ENCODE assay signal across 3 fruit fly cellular contexts in the genomic region with DNA sequence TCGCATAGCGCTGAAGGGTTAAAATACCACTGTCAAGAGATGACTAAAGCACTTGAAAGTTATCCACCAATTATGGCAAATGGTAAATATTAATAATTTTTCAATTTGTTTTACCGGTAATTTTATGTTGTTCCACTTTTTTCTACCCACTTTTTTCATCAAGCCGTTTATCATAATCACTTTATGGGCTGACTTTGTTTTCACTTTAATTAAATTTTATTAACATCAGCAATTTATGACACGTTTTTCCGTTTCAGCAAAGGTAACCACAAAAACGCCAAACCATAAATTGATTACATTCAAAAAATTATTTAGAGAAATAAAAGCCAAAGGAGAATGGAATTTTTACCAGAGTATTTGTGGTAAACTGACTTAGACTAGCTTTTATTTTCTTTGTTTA.
TF ChIP-seq lines count a peak whose summit lies in the region.

No protein-coding gene starts in this region.

- TF ChIP-seq CTCF in whole organism, embryonic (GFP tag; optimal IDR thresholded peaks at IDR 0.05; lab: Kevin White, UChicago), result no peak

TF ChIP-seq in whole organism, adult, 20 proteins besides CTCF, POLR2A, EP300 and RAD21:
- TF ChIP-seq CG1620 (GFP tag; optimal IDR thresholded peaks at IDR 0.05; lab: Kevin White, UChicago) (no peak), tj (GFP tag; optimal IDR thresholded peaks at IDR 0.05; lab: Kevin White, UChicago) (peak; percentile 94), Clk (GFP tag; optimal IDR thresholded peaks at IDR 0.05; lab: Kevin White, UChicago) (no peak), CG7045 (GFP tag; optimal IDR thresholded peaks at IDR 0.05; lab: Kevin White, UChicago) (no peak), ovo (GFP tag; optimal IDR thresholded peaks at IDR 0.05; lab: Kevin White, UChicago) (no peak), kay (GFP tag; lab: Kevin White, UChicago; ENCODE audit: borderline replicate concordance) (peak; percentile 50), CG5204 (GFP tag; optimal IDR thresholded peaks at IDR 0.05; lab: Kevin White, UChicago) (no peak)

TF ChIP-seq in whole organism, embryonic, 481 proteins besides CTCF, POLR2A, EP300 and RAD21:
- TF ChIP-seq eve (GFP tag; optimal IDR thresholded peaks at IDR 0.05; lab: Kevin White, UChicago) (peak in 1 of 2 experiments; percentile 13), Ets65A (GFP tag; lab: Kevin White, UChicago) (peak; percentile 15), Nf-YA (GFP tag; IDR thresholded peaks at IDR 0.05; lab: Robert Waterston, UW) (no peak), Max (GFP tag; optimal IDR thresholded peaks at IDR 0.05; lab: Kevin White, UChicago) (no peak)

TF ChIP-seq in whole organism, prepupa, 60 proteins besides CTCF, POLR2A, EP300 and RAD21:
- TF ChIP-seq CG11762 (GFP tag; optimal IDR thresholded peaks at IDR 0.05; lab: Kevin White, UChicago; ENCODE audit: insufficient read depth) (no peak), Blimp-1 (GFP tag; optimal IDR thresholded peaks at IDR 0.05; lab: Kevin White, UChicago) (no peak), CG8119 (GFP tag; IDR thresholded peaks at IDR 0.05; lab: Robert Waterston, UW) (no peak), Sox14 (GFP tag; optimal IDR thresholded peaks at IDR 0.05; lab: Kevin White, UChicago) (no peak), Eip78C (GFP tag; lab: Kevin White, UChicago) (peak; percentile 40), Sox102F (GFP tag; optimal IDR thresholded peaks at IDR 0.05; lab: Kevin White, UChicago) (no peak), CG6276 (GFP tag; optimal IDR thresholded peaks at IDR 0.05; lab: Kevin White, UChicago) (no peak), Met (GFP tag; optimal IDR thresholded peaks at IDR 0.05; lab: Kevin White, UChicago) (peak; percentile 26), CG8319 (GFP tag; optimal IDR thresholded peaks at IDR 0.05; lab: Kevin White, UChicago) (no peak), CG11902 (GFP tag; optimal IDR thresholded peaks at IDR 0.05; lab: Kevin White, UChicago) (no peak), lz (GFP tag; optimal IDR thresholded peaks at IDR 0.05; lab: Kevin White, UChicago) (no peak), dac (GFP tag; optimal IDR thresholded peaks at IDR 0.05; lab: Kevin White, UChicago) (no peak)
TF ChIP-seq in whole organism, prepupa: peak in this region for 2.
